Fruit fly (Drosophila melanogaster): ENCODE results near the gene Ir92a.

Gene Ir92a

dm6 chr3R:20309661-20310497, 28.9 kb upstream of the Ir92a start:
- TF ChIP-seq sv (GFP tag; optimal IDR thresholded peaks at IDR 0.05) (no peak), fru (GFP tag; optimal IDR thresholded peaks at IDR 0.05) (peak; percentile 26), GATAd (GFP tag; optimal IDR thresholded peaks at IDR 0.05) (no peak), dsf (GFP tag; optimal IDR thresholded peaks at IDR 0.05; ENCODE audit: borderline replicate concordance) (no peak), rgr (GFP tag; optimal IDR thresholded peaks at IDR 0.05) (no peak), dmrt93B (GFP tag; optimal IDR thresholded peaks at IDR 0.05) (no peak), tai (GFP tag; optimal IDR thresholded peaks at IDR 0.05) (no peak), jim (GFP tag; optimal IDR thresholded peaks at IDR 0.05) (no peak), usp (GFP tag; optimal IDR thresholded peaks at IDR 0.05) (no peak), foxo (GFP tag; optimal IDR thresholded peaks at IDR 0.05) (peak in 1 of 2 experiments; percentile 6), Sp1 (GFP tag; optimal IDR thresholded peaks at IDR 0.05) (no peak), OdsH (GFP tag; optimal IDR thresholded peaks at IDR 0.05) (peak; percentile 26), sage (GFP tag; optimal IDR thresholded peaks at IDR 0.05) (no peak), CG32264 (GFP tag; optimal IDR thresholded peaks at IDR 0.05) (no peak), ey (GFP tag; optimal IDR thresholded peaks at IDR 0.05) (peak; percentile 14), Hr83 (GFP tag; optimal IDR thresholded peaks at IDR 0.05; ENCODE audit: poor library complexity, severe bottlenecking) (no peak), Dif (GFP tag; optimal IDR thresholded peaks at IDR 0.05; ENCODE audit: partially characterized antibody) (no peak), Hnf4 (GFP tag; optimal IDR thresholded peaks at IDR 0.05) (no peak), HLH106 (tag; optimal IDR thresholded peaks at IDR 0.05) (no peak), lola (GFP tag; optimal IDR thresholded peaks at IDR 0.05) (no peak), CrebA (GFP tag; optimal IDR thresholded peaks at IDR 0.05; ENCODE audit: borderline replicate concordance) (peak; percentile 52), Rel (GFP tag; optimal IDR thresholded peaks at IDR 0.05) (no peak), Rel (tag; optimal IDR thresholded peaks at IDR 0.05) (no peak), Jra (GFP tag; optimal IDR thresholded peaks at IDR 0.05) (no peak), h (GFP tag; optimal IDR thresholded peaks at IDR 0.05) (peak; percentile 40), Hr78 (GFP tag; optimal IDR thresholded peaks at IDR 0.05) (no peak), dl (GFP tag; optimal IDR thresholded peaks at IDR 0.05; ENCODE audit: insufficient read depth in 1 of 2, partially characterized antibody in 2 of 2) (no peak), psq (GFP tag; optimal IDR thresholded peaks at IDR 0.05) (no peak), Mio (GFP tag; optimal IDR thresholded peaks at IDR 0.05) (no peak), N (GFP tag; optimal IDR thresholded peaks at IDR 0.05) (peak; percentile 49), Dfd (GFP tag; optimal IDR thresholded peaks at IDR 0.05) (peak; percentile 50), pan (optimal IDR thresholded peaks at IDR 0.05) (no peak), Abd-B (GFP tag; optimal IDR thresholded peaks at IDR 0.05) (no peak), br (GFP tag; optimal IDR thresholded peaks at IDR 0.05) (no peak), brk (GFP tag; optimal IDR thresholded peaks at IDR 0.05) (no peak), woc (GFP tag; optimal IDR thresholded peaks at IDR 0.05) (no peak), Vsx2 (GFP tag; optimal IDR thresholded peaks at IDR 0.05; ENCODE audit: partially characterized antibody) (no peak), CG9705 (GFP tag; optimal IDR thresholded peaks at IDR 0.05) (no peak), Myc (optimal IDR thresholded peaks at IDR 0.05) (no peak)

- TF ChIP-seq psq (GFP tag; optimal IDR thresholded peaks at IDR 0.05) = no peak
- no peak for TF ChIP-seq h (GFP tag; optimal IDR thresholded peaks at IDR 0.05)
- no peak for TF ChIP-seq Mio (GFP tag; optimal IDR thresholded peaks at IDR 0.05)
Measured at dm6 chr3R:20310498-20310822, 28.3 kb upstream of the Ir92a start.

dm6 chr3R:20310905-20311304, 27.9 kb upstream of the Ir92a start:
- TF ChIP-seq dl (GFP tag; optimal IDR thresholded peaks at IDR 0.05; ENCODE audit: insufficient read depth in 1 of 2, partially characterized antibody in 2 of 2) (no peak), ey (GFP tag; optimal IDR thresholded peaks at IDR 0.05) (peak; percentile 24), Dif (GFP tag; optimal IDR thresholded peaks at IDR 0.05; ENCODE audit: partially characterized antibody) (no peak), woc (GFP tag; optimal IDR thresholded peaks at IDR 0.05) (peak; percentile 5), Sp1 (GFP tag; optimal IDR thresholded peaks at IDR 0.05) (peak; percentile 23), foxo (GFP tag; optimal IDR thresholded peaks at IDR 0.05) (peak in 1 of 2 experiments; percentile 26), tai (GFP tag; optimal IDR thresholded peaks at IDR 0.05) (peak; percentile 16), rgr (GFP tag; optimal IDR thresholded peaks at IDR 0.05) (peak; percentile 26), pan (optimal IDR thresholded peaks at IDR 0.05) (no peak), fru (GFP tag; optimal IDR thresholded peaks at IDR 0.05) (peak; percentile 3), br (GFP tag; optimal IDR thresholded peaks at IDR 0.05) (peak; percentile 11)
